Worm (Caenorhabditis elegans) whole organism, young adult: ENCODE data around the gene C52G5.3.

ENCODE experiments used
- B0019.2 ChIP-seq: fragments of 200-800 bp; sonication (Bioruptor generic); conservative IDR thresholded peaks from 2 replicates; pipeline ENCODE4 v1.3.6; 2022; ENCODE audit warnings: missing genetic modification reagents, missing genetic modification characterization, missing compliant biosample characterization
- B0336.3 ChIP-seq: fragments of 200-800 bp; sonication (Bioruptor generic); IDR thresholded peaks from 2 replicates; pipeline ENCODE4 v1.3.6; 2022; ENCODE audit warnings: missing genetic modification characterization, missing compliant biosample characterization
- C06A6.2 ChIP-seq: fragments of 200-800 bp; sonication (Bioruptor generic); conservative IDR thresholded peaks from 2 replicates; pipeline ENCODE4 v1.3.6; 2022; ENCODE audit warnings: missing genetic modification characterization, missing compliant biosample characterization
- F39B2.1 ChIP-seq: fragments of 200-800 bp; sonication (Bioruptor generic); IDR thresholded peaks from 2 replicates; pipeline ENCODE4 v1.3.6; 2022; ENCODE audit warnings: missing genetic modification reagents, missing genetic modification characterization, missing compliant biosample characterization
- F52B5.7 ChIP-seq: sonication (generic microtip); optimal IDR thresholded peaks from 2 replicates; lab custom pipeline; 2016; ENCODE audit warnings: mild to moderate bottlenecking, missing genetic modification characterization, missing compliant biosample characterization
- F57A8.1 ChIP-seq: fragments of 200-800 bp; sonication (Bioruptor generic); optimal IDR thresholded peaks from 2 replicates; lab custom pipeline; 2018; ENCODE audit warnings: mild to moderate bottlenecking, missing genetic modification characterization, moderate library complexity, missing compliant biosample characterization
- F57C9.4 ChIP-seq: sonication (generic microtip); optimal IDR thresholded peaks from 2 replicates; lab custom pipeline; 2017; ENCODE audit warnings: mild to moderate bottlenecking, missing genetic modification characterization, missing compliant biosample characterization
- K11D2.4 ChIP-seq: fragments of 200-800 bp; sonication (Bioruptor generic); IDR thresholded peaks from 2 replicates; pipeline ENCODE4 v1.3.6; 2022; ENCODE audit warnings: missing genetic modification reagents, missing genetic modification characterization, missing compliant biosample characterization
- T07F8.4 ChIP-seq: sonication (generic microtip); optimal IDR thresholded peaks from 2 replicates; lab custom pipeline; 2016; ENCODE audit warnings: mild to moderate bottlenecking, missing genetic modification characterization, moderate library complexity, missing compliant biosample characterization
- T26A5.8 ChIP-seq: sonication (generic microtip); optimal IDR thresholded peaks from 2 replicates; lab custom pipeline; 2016; ENCODE audit warnings: missing genetic modification characterization, missing compliant biosample characterization
- Y53G8AR.9 ChIP-seq: fragments of 200-800 bp; sonication (Bioruptor generic); conservative IDR thresholded peaks from 2 replicates; pipeline ENCODE4 v1.3.6; 2022; ENCODE audit warnings: missing genetic modification reagents, missing genetic modification characterization, missing compliant biosample characterization
- ZK185.1 ChIP-seq: sonication (generic microtip); optimal IDR thresholded peaks from 2 replicates; lab custom pipeline; 2016; ENCODE audit warnings: mild to moderate bottlenecking, missing genetic modification characterization, missing compliant biosample characterization; ENCODE audit not compliant: poor library complexity, severe bottlenecking
- ama-1 ChIP-seq, 3 experiments: fragments of 150-350 bp in 1 of 3; sonication (generic microtip) in 2 of 3; optimal IDR thresholded peaks; 2 replicates each; lab custom pipeline; 2014 to 2018; ENCODE audit warnings: missing biosample characterization in 2 of 3, missing genetic modification characterization in 2 of 3, missing genetic modification reagents in 2 of 3
- aptf-3 ChIP-seq: fragments of 200-800 bp; sonication (Bioruptor generic); IDR thresholded peaks from 2 replicates; pipeline ENCODE4 v1.3.6; 2022; ENCODE audit warnings: missing genetic modification characterization, missing compliant biosample characterization
- attf-5 ChIP-seq: fragments of 200-800 bp; sonication (Bioruptor generic); optimal IDR thresholded peaks from 2 replicates; lab custom pipeline; 2018; ENCODE audit warnings: mild to moderate bottlenecking, missing genetic modification characterization, missing compliant biosample characterization
- attf-6 ChIP-seq: fragments of 200-800 bp; sonication (Bioruptor generic); IDR thresholded peaks from 2 replicates; pipeline ENCODE4 v1.3.6; 2022; ENCODE audit warnings: missing genetic modification reagents, missing genetic modification characterization, missing compliant biosample characterization
- cebp-1 ChIP-seq, 2 experiments: fragments of 200-800 bp in 1 of 2; sonication (Bioruptor generic) in 1 of 2; sonication (generic microtip) in 1 of 2; IDR thresholded peaks in 1 of 2; optimal IDR thresholded peaks in 1 of 2; 2 replicates each; pipeline versions ENCODE4 v1.3.6 to Lab custom; 2017 to 2022; ENCODE audit warnings: missing compliant biosample characterization in 2 of 2, missing genetic modification characterization in 2 of 2, mild to moderate bottlenecking in 1 of 2, missing genetic modification reagents in 1 of 2, moderate library complexity in 1 of 2
- cebp-2 ChIP-seq: fragments of 200-800 bp; sonication (Bioruptor generic); IDR thresholded peaks from 2 replicates; pipeline ENCODE4 v1.3.6; 2022; ENCODE audit warnings: missing genetic modification characterization, missing compliant biosample characterization
- ceh-40 ChIP-seq: fragments of 200-800 bp; sonication (Bioruptor generic); IDR thresholded peaks from 2 replicates; pipeline ENCODE4 v1.3.6; 2022; ENCODE audit warnings: missing genetic modification characterization, missing compliant biosample characterization
- chd-7 ChIP-seq: sonication (generic microtip); optimal IDR thresholded peaks from 2 replicates; lab custom pipeline; 2016; ENCODE audit warnings: mild to moderate bottlenecking, missing genetic modification characterization, moderate library complexity, missing compliant biosample characterization
- efl-1 ChIP-seq: fragments of 150-350 bp; optimal IDR thresholded peaks from 2 replicates; lab custom pipeline; 2014; ENCODE audit warnings: missing biosample characterization, missing genetic modification reagents, missing genetic modification characterization
- egrh-3 ChIP-seq: fragments of 200-800 bp; sonication (Bioruptor generic); IDR thresholded peaks from 2 replicates; pipeline ENCODE4 v1.3.6; 2022; ENCODE audit warnings: missing genetic modification reagents, missing genetic modification characterization, missing compliant biosample characterization
- ets-4 ChIP-seq: fragments of 200-800 bp; sonication (Bioruptor generic); optimal IDR thresholded peaks from 2 replicates; lab custom pipeline; 2018; ENCODE audit warnings: mild to moderate bottlenecking, missing genetic modification characterization, missing compliant biosample characterization
- him-1 ChIP-seq: sonication (generic microtip); optimal IDR thresholded peaks from 2 replicates; lab custom pipeline; 2016; ENCODE audit warnings: missing genotype, missing genetic modification reagents, missing genetic modification characterization, missing compliant biosample characterization
- hlh-26 ChIP-seq: fragments of 200-800 bp; sonication (Bioruptor generic); conservative IDR thresholded peaks from 2 replicates; pipeline ENCODE4 v1.3.6; 2022; ENCODE audit warnings: missing genetic modification reagents, missing genetic modification characterization, missing compliant biosample characterization
- hmg-1.2 ChIP-seq: fragments of 200-800 bp; sonication (Bioruptor generic); IDR thresholded peaks from 2 replicates; pipeline ENCODE4 v1.3.6; 2022; ENCODE audit warnings: missing genetic modification reagents, missing genetic modification characterization, missing compliant biosample characterization
- hmg-20 ChIP-seq: fragments of 200-800 bp; sonication (Bioruptor generic); IDR thresholded peaks from 2 replicates; pipeline ENCODE4 v1.3.6; 2022; ENCODE audit warnings: missing genetic modification reagents, missing genetic modification characterization, missing compliant biosample characterization
- lag-1 ChIP-seq: fragments of 200-800 bp; sonication (Bioruptor generic); IDR thresholded peaks from 2 replicates; pipeline ENCODE4 v1.3.6; 2022; ENCODE audit warnings: missing genetic modification reagents, missing genetic modification characterization, missing compliant biosample characterization
- lsl-1 ChIP-seq: fragments of 200-800 bp; sonication (Bioruptor generic); optimal IDR thresholded peaks from 2 replicates; lab custom pipeline; 2018; ENCODE audit warnings: mild to moderate bottlenecking, missing genetic modification characterization, moderate library complexity, missing compliant biosample characterization
- lsy-27 ChIP-seq: sonication (generic microtip); optimal IDR thresholded peaks from 2 replicates; lab custom pipeline; 2017; ENCODE audit warnings: missing genetic modification characterization, mild to moderate bottlenecking, missing compliant biosample characterization, antibody characterized with exemption, missing genotype, borderline replicate concordance; ENCODE audit not compliant: insufficient read depth
- madf-8 ChIP-seq: fragments of 200-800 bp; sonication (Bioruptor generic); conservative IDR thresholded peaks from 2 replicates; pipeline ENCODE4 v1.3.6; 2022; ENCODE audit warnings: missing genetic modification reagents, missing genetic modification characterization, missing compliant biosample characterization
- mcd-1 ChIP-seq: fragments of 200-800 bp; sonication (Bioruptor generic); IDR thresholded peaks from 2 replicates; pipeline ENCODE4 v1.3.6; 2022; ENCODE audit warnings: missing genetic modification reagents, missing genetic modification characterization, missing compliant biosample characterization
- mes-4 ChIP-seq: sonication (generic microtip); optimal IDR thresholded peaks from 2 replicates; lab custom pipeline; 2016; ENCODE audit warnings: missing genotype, missing genetic modification characterization, missing compliant biosample characterization
- nfyb-1 ChIP-seq: fragments of 200-800 bp; sonication (Bioruptor generic); IDR thresholded peaks from 2 replicates; pipeline ENCODE4 v1.3.6; 2022; ENCODE audit warnings: missing genetic modification reagents, missing genetic modification characterization, missing compliant biosample characterization
- nhr-179 ChIP-seq: sonication (generic microtip); optimal IDR thresholded peaks from 2 replicates; lab custom pipeline; 2016; ENCODE audit warnings: mild to moderate bottlenecking, missing genetic modification characterization, missing compliant biosample characterization
- nhr-90 ChIP-seq: sonication (generic microtip); optimal IDR thresholded peaks from 2 replicates; lab custom pipeline; 2016; ENCODE audit warnings: missing genotype, mild to moderate bottlenecking, missing genetic modification characterization, missing compliant biosample characterization
- rpc-1 ChIP-seq, 2 experiments: fragments of 150-350 bp in 1 of 2; sonication (generic microtip) in 1 of 2; optimal IDR thresholded peaks; 2 replicates each; lab custom pipeline; 2014 to 2018; ENCODE audit warnings: missing biosample characterization in 1 of 2, missing genetic modification characterization in 1 of 2, missing genetic modification reagents in 1 of 2, missing genotype in 1 of 2
- snpc-3.4 ChIP-seq: sonication (generic microtip); optimal IDR thresholded peaks from 2 replicates; lab custom pipeline; 2017; ENCODE audit warnings: missing genetic modification characterization, mild to moderate bottlenecking, missing compliant biosample characterization, antibody characterized with exemption, moderate library complexity, missing genotype, missing genetic modification reagents
- somi-1 ChIP-seq: fragments of 200-800 bp; sonication (Bioruptor generic); optimal IDR thresholded peaks from 2 replicates; lab custom pipeline; 2018; ENCODE audit warnings: mild to moderate bottlenecking, missing genetic modification characterization, missing compliant biosample characterization
- sptf-2 ChIP-seq: fragments of 200-800 bp; sonication (Bioruptor generic); optimal IDR thresholded peaks from 2 replicates; lab custom pipeline; 2018; ENCODE audit warnings: mild to moderate bottlenecking, missing genetic modification characterization, missing compliant biosample characterization
- tlf-1 ChIP-seq: fragments of 200-800 bp; sonication (Bioruptor generic); optimal IDR thresholded peaks from 2 replicates; lab custom pipeline; 2018; ENCODE audit warnings: mild to moderate bottlenecking, missing genetic modification characterization, missing compliant biosample characterization

Gene C52G5.3

ce11 chrX:12889837-12890449 lies 44.0 kb upstream of the C52G5.3 start (continued):
- peak; percentile 40; the same call in 1 of the 2 replicates for TF ChIP-seq C06A6.2 (GFP tag; lab: Robert Waterston, UW)
- TF ChIP-seq sptf-2 = no peak

ce11 chrX:12884873-12885272 lies 38.9 kb upstream of the C52G5.3 start, which contains the start of gene gpc-1:
Gene gpc-1 (minus strand): TSS chrX:12884989.
- TF ChIP-seq rpc-1 (optimal IDR thresholded peaks at IDR 0.05; lab: Kevin White, UChicago) (no peak), rpc-1 (tag; optimal IDR thresholded peaks at IDR 0.05; lab: Kevin White, UChicago) (no peak), lsl-1 (GFP tag; lab: Kevin White, UChicago) (no peak), nhr-179 (tag; lab: Kevin White, UChicago) (no peak), mcd-1 (GFP tag; lab: Robert Waterston, UW) (no peak), F57C9.4 (tag; lab: Kevin White, UChicago) (no peak), T26A5.8 (tag; lab: Kevin White, UChicago) (no peak), attf-6 (GFP tag; lab: Robert Waterston, UW) (no peak), somi-1 (no peak), madf-8 (GFP tag; lab: Robert Waterston, UW) (no peak), F52B5.7 (tag; lab: Kevin White, UChicago) (no peak), B0336.3 (GFP tag; lab: Robert Waterston, UW) (no peak), hmg-20 (GFP tag; lab: Robert Waterston, UW) (no peak), F57A8.1 (GFP tag; lab: Kevin White, UChicago) (no peak)

- TF ChIP-seq B0019.2 (GFP tag; lab: Robert Waterston, UW) (no peak), hmg-1.2 (no peak), efl-1 (GFP tag; lab: Kevin White, UChicago) (no peak), C06A6.2 (GFP tag; lab: Robert Waterston, UW) (no peak), hlh-26 (GFP tag; lab: Robert Waterston, UW) (no peak), lsy-27 (tag; lab: Kevin White, UChicago) (no peak)
Measured at ce11 chrX:12881174-12881573, 35.2 kb upstream of the C52G5.3 start.

- no peak for TF ChIP-seq lag-1
- no peak for TF ChIP-seq hmg-1.2
- TF ChIP-seq egrh-3 (GFP tag; lab: Robert Waterston, UW) = no peak
- 0 out of 2 replicates have a peak, but pooled peaks have one; percentile 4 for TF ChIP-seq nfyb-1
- no peak for TF ChIP-seq mes-4 (tag; lab: Kevin White, UChicago)
- no peak for TF ChIP-seq tlf-1 (GFP tag; lab: Kevin White, UChicago)
- TF ChIP-seq cebp-1 (GFP tag; IDR thresholded peaks at IDR 0.05; lab: Robert Waterston, UW) = no peak
- no peak for TF ChIP-seq cebp-1 (tag; optimal IDR thresholded peaks at IDR 0.05; lab: Kevin White, UChicago)
- no peak for TF ChIP-seq T26A5.8 (tag; lab: Kevin White, UChicago)
- TF ChIP-seq sptf-2 = no peak
- TF ChIP-seq cebp-2 = no peak
- TF ChIP-seq Y53G8AR.9 = no peak; the same call in 1 of the 2 replicates
- no peak for TF ChIP-seq T07F8.4 (tag; lab: Kevin White, UChicago)
- no peak for TF ChIP-seq chd-7
- TF ChIP-seq efl-1 (GFP tag; lab: Kevin White, UChicago) = no peak
- no peak for TF ChIP-seq nhr-90
- TF ChIP-seq ZK185.1 (tag; lab: Kevin White, UChicago) = no peak
- TF ChIP-seq F39B2.1 = no peak
- no peak for TF ChIP-seq snpc-3.4 (tag; lab: Kevin White, UChicago)
- no peak for TF ChIP-seq ceh-40 (GFP tag; lab: Robert Waterston, UW)
- TF ChIP-seq ets-4 (GFP tag; lab: Kevin White, UChicago) = no peak
- no peak for TF ChIP-seq ama-1 (optimal IDR thresholded peaks at IDR 0.05; lab: Kevin White, UChicago)
- TF ChIP-seq ama-1 (GFP tag; optimal IDR thresholded peaks at IDR 0.05; lab: Kevin White, UChicago) = no peak
- no peak for TF ChIP-seq K11D2.4
- TF ChIP-seq attf-5 (GFP tag; lab: Kevin White, UChicago) = no peak
- no peak for TF ChIP-seq aptf-3 (GFP tag; lab: Robert Waterston, UW)
- no peak for TF ChIP-seq him-1 (tag; lab: Kevin White, UChicago)
Measured at ce11 chrX:12877930-12878329, 32.0 kb upstream of the C52G5.3 start.
